Worm (Caenorhabditis elegans) whole organism, early embryonic: ENCODE data around the gene F30B5.11.

Experiments
- B0310.2 ChIP-seq: sonication (generic microtip); optimal IDR thresholded peaks from 2 replicates; lab custom pipeline; 2016; ENCODE audit warnings: mild to moderate bottlenecking, missing genetic modification characterization, missing compliant biosample characterization
- F13C5.2 ChIP-seq: sonication (generic microtip); optimal IDR thresholded peaks from 2 replicates; lab custom pipeline; 2017; ENCODE audit warnings: mild to moderate bottlenecking, missing genetic modification characterization, inconsistent platforms, missing compliant biosample characterization
- aly-1 ChIP-seq: sonication (generic microtip); optimal IDR thresholded peaks from 2 replicates; lab custom pipeline; 2016; ENCODE audit warnings: missing genetic modification characterization, missing compliant biosample characterization
- ama-1 ChIP-seq: fragments of 150-350 bp; optimal IDR thresholded peaks from 2 replicates; lab custom pipeline; 2014
- ceh-13 ChIP-seq: fragments of 200-800 bp; sonication (Bioruptor generic); optimal IDR thresholded peaks from 2 replicates; lab custom pipeline; 2018; ENCODE audit warnings: mild to moderate bottlenecking, missing genetic modification characterization, missing compliant biosample characterization
- ceh-36 ChIP-seq: sonication (generic microtip); optimal IDR thresholded peaks from 2 replicates; lab custom pipeline; 2016; ENCODE audit warnings: missing genetic modification characterization, inconsistent platforms, missing compliant biosample characterization
- ets-7 ChIP-seq: sonication (generic microtip); optimal IDR thresholded peaks from 2 replicates; lab custom pipeline; 2016; ENCODE audit warnings: missing genotype, missing genetic modification characterization, missing compliant biosample characterization
- flt-1 ChIP-seq: fragments of 200-800 bp; sonication (Bioruptor generic); IDR thresholded peaks from 2 replicates; pipeline ENCODE4 v1.3.6; 2022; ENCODE audit warnings: missing genetic modification characterization, missing compliant biosample characterization
- hmbx-1 ChIP-seq: sonication (generic microtip); optimal IDR thresholded peaks from 2 replicates; lab custom pipeline; 2016; ENCODE audit warnings: mild to moderate bottlenecking, missing genetic modification characterization, missing compliant biosample characterization
- hmg-4 ChIP-seq: fragments of 200-800 bp; sonication (Bioruptor generic); optimal IDR thresholded peaks from 2 replicates; lab custom pipeline; 2018; ENCODE audit warnings: mild to moderate bottlenecking, missing genetic modification characterization, missing compliant biosample characterization
- hnd-1 ChIP-seq: sonication (generic microtip); optimal IDR thresholded peaks from 2 replicates; lab custom pipeline; 2016; ENCODE audit warnings: missing genetic modification characterization, missing compliant biosample characterization
- pes-1 ChIP-seq: fragments of 200-800 bp; sonication (Bioruptor generic); IDR thresholded peaks from 2 replicates; pipeline ENCODE4 v1.3.6; 2022; ENCODE audit warnings: missing genetic modification reagents, missing genetic modification characterization, missing compliant biosample characterization
- scrt-1 ChIP-seq: fragments of 200-800 bp; sonication (Bioruptor generic); IDR thresholded peaks from 2 replicates; pipeline ENCODE4 v1.3.6; 2022; ENCODE audit warnings: missing genetic modification characterization, missing compliant biosample characterization
- sea-1 ChIP-seq: fragments of 200-800 bp; sonication (Bioruptor generic); conservative IDR thresholded peaks from 2 replicates; pipeline ENCODE4 v1.3.6; 2022; ENCODE audit warnings: missing genetic modification characterization, missing compliant biosample characterization
- tbx-11 ChIP-seq: fragments of 200-800 bp; sonication (Bioruptor generic); IDR thresholded peaks from 2 replicates; pipeline ENCODE4 v1.3.6; 2022; ENCODE audit warnings: missing genetic modification characterization, missing compliant biosample characterization
- tbx-37 ChIP-seq: fragments of 200-800 bp; sonication (Bioruptor generic); conservative IDR thresholded peaks from 2 replicates; pipeline ENCODE4 v1.3.6; 2022; ENCODE audit warnings: missing genetic modification reagents, missing genetic modification characterization, missing compliant biosample characterization
- tra-4 ChIP-seq: sonication (generic microtip); optimal IDR thresholded peaks from 2 replicates; lab custom pipeline; 2017; ENCODE audit warnings: missing genetic modification characterization, missing compliant biosample characterization

Gene F30B5.11

DNA sequence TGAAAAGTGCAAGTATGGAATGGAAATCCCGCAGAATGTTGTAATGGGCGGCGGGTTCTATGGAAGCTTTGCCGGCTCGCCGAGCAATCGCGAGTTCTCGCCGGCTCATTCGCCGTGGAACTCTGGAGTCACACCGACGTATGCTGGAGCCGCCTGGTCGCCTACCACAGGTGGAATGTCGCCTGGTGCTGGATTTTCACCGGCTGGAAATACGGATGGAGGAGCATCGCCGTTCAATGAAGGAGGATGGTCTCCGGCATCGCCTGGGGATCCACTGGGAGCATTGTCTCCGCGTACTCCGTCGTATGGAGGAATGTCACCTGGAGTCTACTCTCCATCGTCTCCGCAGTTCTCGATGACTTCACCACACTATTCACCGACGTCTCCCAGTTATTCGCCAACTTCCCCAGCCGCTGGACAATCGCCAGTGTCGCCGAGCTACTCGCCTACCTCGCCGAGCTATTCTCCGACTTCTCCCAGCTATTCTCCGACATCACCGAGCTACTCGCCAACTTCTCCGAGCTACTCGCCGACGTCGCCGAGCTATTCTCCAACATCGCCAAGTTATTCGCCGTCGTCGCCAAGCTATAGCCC lies 35.2 kb upstream of the F30B5.11 start:
- TF ChIP-seq hmg-4 (GFP tag; lab: Kevin White, UChicago) (no peak), aly-1 (tag; lab: Kevin White, UChicago) (peak; percentile 1)

DNA sequence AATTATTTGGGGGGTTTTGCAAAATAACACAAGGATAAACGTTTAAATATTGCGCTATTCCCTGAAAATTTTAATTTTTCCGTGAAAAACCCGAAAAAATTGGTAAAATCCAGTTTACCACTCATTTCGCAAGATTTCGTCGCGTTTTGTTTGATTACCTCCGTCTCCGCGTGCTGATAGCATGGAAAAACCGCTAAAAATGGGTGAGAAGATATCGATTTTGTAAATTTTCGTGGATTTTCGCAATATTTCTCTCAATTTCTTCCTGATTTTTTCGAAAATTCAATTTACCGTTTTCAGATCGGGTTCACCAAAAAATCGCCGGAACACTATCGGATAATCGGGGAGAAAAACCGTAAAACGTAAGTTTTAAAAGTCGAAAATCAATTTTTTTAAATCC lies 27.9 kb upstream of the F30B5.11 start, which contains the start of gene ama-1:
ama-1 (plus strand) TSS at position 301 of the 400 bp plus-strand sequence.
- TF ChIP-seq flt-1 (GFP tag; lab: Robert Waterston, UW) (no peak), scrt-1 (GFP tag; lab: Robert Waterston, UW) (no peak), hmg-4 (GFP tag; lab: Kevin White, UChicago) (no peak), aly-1 (tag; lab: Kevin White, UChicago) (no peak)

DNA sequence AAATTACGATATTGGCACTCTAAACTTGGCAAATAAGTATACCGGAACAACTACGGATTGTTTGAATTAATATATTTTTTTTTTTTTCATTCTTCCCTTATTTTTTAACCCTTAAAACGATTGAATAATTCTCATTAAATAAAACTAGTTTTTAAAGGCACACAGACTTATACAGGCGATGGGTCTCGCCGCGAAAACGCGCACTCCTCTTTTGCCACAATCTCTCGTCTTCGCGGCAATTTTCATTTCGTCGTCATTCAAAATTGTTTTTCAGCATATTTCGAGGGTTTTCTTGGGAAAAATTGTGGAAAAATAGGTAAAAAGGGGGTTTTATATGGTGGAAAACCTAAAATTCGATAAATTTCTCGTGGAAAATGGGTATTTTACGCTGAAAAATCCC lies 27.5 kb upstream of the F30B5.11 start:
- TF ChIP-seq tbx-37 (GFP tag; lab: Robert Waterston, UW) = no peak
- peak; percentile 18 for TF ChIP-seq F13C5.2 (tag; lab: Kevin White, UChicago)

DNA sequence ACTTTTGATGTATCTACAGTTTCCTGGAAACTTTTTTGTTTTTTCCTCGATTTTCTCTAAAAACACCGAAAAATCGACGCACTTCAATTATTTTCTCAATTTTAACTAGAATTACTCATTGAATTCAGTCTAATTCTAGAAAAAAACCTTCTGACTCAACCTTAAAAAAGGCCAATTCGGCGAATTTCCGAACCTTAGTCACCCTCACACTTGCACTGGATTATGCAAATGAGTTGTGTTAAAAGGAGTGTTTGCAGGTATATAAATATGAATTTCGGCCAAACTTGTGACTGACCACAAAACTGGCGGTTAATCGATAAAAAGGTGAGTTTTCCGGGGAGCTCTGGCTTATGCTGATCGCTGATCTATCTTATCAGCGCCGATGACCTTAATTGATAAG lies 26.6 kb upstream of the F30B5.11 start, which contains the start of gene ttr-20:
ttr-20 (plus strand) TSS at position 301 of the 400 bp plus-strand sequence.
- TF ChIP-seq scrt-1 (GFP tag; lab: Robert Waterston, UW) (no peak), tbx-11 (no peak), ceh-13 (GFP tag; lab: Kevin White, UChicago) (no peak)

DNA sequence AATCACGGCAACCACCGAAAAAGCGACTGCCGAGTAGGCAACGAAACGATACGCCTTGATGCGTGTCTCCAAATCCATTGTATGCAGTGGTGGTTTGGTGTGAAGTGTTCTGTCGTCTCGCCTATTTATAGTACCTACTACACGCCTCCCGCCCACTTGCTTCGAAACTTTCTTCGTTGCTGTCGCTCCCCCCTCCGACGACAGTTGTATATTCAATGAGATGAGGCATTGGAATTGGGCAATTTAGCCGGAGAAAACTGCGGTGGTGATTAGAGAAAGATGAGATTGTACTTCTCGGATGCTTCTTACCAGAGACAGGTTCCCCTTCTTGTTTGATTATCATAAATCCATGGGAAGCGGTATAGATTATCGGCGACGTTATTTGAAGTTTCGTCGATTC lies 24.6 kb upstream of the F30B5.11 start, which contains the start of gene col-34:
col-34 (minus strand) TSS at position 101 of the 400 bp plus-strand sequence.
- TF ChIP-seq tbx-11 (no peak), aly-1 (tag; lab: Kevin White, UChicago) (no peak), hmg-4 (GFP tag; lab: Kevin White, UChicago) (no peak)

DNA sequence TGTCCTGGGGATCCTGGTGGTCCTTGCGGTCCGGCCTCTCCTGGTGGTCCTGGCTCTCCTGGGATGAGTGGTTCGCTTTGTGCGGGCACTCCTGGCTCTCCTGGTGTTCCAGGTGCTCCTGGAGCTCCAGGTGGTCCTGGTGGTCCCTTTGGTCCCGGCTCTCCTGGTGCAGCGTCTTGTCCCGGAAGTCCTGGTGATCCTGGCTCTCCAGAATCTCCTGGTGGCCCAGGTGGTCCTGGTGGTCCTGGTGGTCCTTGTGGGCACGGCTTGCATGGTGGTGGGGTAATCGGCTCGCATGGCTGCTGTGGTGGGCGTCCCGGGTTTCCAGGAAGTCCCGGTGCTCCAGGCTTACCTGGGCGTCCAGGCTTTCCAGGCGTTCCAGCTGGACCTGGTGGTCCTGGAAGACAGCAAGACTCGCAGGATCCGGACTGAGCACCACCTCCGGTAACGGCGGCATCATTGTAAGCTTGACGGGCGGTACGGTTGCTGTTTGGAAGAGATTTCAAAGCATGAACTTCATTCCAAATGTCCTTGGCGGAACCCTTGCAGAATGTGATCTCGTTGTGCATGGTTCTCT lies 24.0 kb upstream of the F30B5.11 start:
- TF ChIP-seq hmbx-1 (tag; lab: Kevin White, UChicago) (no peak), aly-1 (tag; lab: Kevin White, UChicago) (peak; percentile 2)

DNA sequence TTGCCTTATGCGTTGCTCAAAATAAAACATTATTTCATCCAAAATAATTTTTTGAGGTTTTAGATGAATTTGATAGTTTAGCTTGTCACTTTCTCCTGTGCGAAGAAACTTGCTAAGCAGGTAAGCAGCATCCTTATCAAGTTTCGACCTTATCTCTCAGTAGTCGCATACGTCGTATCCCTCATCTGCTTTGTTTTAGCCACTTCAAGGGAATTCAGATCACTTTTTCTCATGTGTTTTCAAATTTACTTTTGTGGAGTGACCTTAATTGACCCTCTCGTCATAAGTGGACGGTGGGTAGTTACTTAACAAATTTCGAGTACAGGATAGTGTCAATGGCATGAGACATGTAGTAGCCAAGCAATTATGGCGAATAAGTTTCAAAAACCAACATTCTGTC lies 16.8 kb upstream of the F30B5.11 start:
- no peak for TF ChIP-seq hnd-1 (tag; lab: Kevin White, UChicago)
- no peak for TF ChIP-seq ets-7
- no peak for TF ChIP-seq F13C5.2 (tag; lab: Kevin White, UChicago)
- TF ChIP-seq B0310.2 (tag; lab: Kevin White, UChicago) = no peak
- TF ChIP-seq tbx-37 (GFP tag; lab: Robert Waterston, UW) = no peak
- TF ChIP-seq ceh-36 (tag; lab: Kevin White, UChicago) = no peak
- no peak for TF ChIP-seq pes-1
- no peak for TF ChIP-seq scrt-1 (GFP tag; lab: Robert Waterston, UW)
- no peak for TF ChIP-seq flt-1 (GFP tag; lab: Robert Waterston, UW)
- no peak for TF ChIP-seq sea-1 (GFP tag; lab: Robert Waterston, UW)
- TF ChIP-seq hmbx-1 (tag; lab: Kevin White, UChicago) = no peak
- TF ChIP-seq aly-1 (tag; lab: Kevin White, UChicago) = no peak
- TF ChIP-seq hmg-4 (GFP tag; lab: Kevin White, UChicago) = no peak

DNA sequence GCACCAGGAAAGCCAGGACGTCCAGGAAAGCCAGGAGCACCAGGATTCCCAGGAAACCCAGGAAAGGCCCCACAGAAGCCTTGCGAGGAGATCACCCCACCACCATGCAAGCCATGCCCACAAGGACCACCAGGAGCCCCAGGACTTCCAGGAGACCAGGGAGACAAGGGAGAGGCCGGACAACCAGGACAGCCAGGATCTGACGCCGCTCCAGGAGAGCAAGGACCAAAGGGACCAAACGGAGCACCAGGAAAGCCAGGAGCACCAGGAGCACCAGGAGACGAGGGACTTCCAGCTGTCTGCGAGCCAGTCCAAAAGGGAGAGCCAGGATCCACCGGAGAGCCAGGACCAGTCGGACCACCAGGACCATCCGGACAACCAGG lies 16.1 kb upstream of the F30B5.11 start:
- no peak for TF ChIP-seq B0310.2 (tag; lab: Kevin White, UChicago)
- TF ChIP-seq pes-1 = no peak
- TF ChIP-seq aly-1 (tag; lab: Kevin White, UChicago) = no peak
- no peak for TF ChIP-seq tbx-37 (GFP tag; lab: Robert Waterston, UW)
- no peak for TF ChIP-seq tbx-11
- TF ChIP-seq ama-1 = no peak
- TF ChIP-seq ceh-13 (GFP tag; lab: Kevin White, UChicago) = no peak
- TF ChIP-seq flt-1 (GFP tag; lab: Robert Waterston, UW) = no peak
- TF ChIP-seq hmbx-1 (tag; lab: Kevin White, UChicago) = no peak
- TF ChIP-seq ceh-36 (tag; lab: Kevin White, UChicago) = no peak
- TF ChIP-seq F13C5.2 (tag; lab: Kevin White, UChicago) = no peak
- no peak for TF ChIP-seq sea-1 (GFP tag; lab: Robert Waterston, UW)
- TF ChIP-seq ets-7 = no peak
- no peak for TF ChIP-seq tra-4 (tag; lab: Kevin White, UChicago)
- no peak for TF ChIP-seq hmg-4 (GFP tag; lab: Kevin White, UChicago)
- no peak for TF ChIP-seq scrt-1 (GFP tag; lab: Robert Waterston, UW)
